Fruit fly (Drosophila melanogaster) whole organism, adult: ENCODE data around the gene RabX4.

Experiments used
- CG11617 ChIP-seq: fragments of 200-800 bp; sonication (Bioruptor generic); optimal IDR thresholded peaks from 2 replicates; lab custom pipeline; 2017; ENCODE audit warnings: mild to moderate bottlenecking, missing biosample characterization, missing genetic modification reagents, missing genetic modification characterization
- CG12768 ChIP-seq: fragments of 200-800 bp; sonication (Bioruptor generic); optimal IDR thresholded peaks from 2 replicates; lab custom pipeline; 2017; ENCODE audit warnings: missing biosample characterization, missing genetic modification characterization, mild to moderate bottlenecking, moderate library complexity, missing genetic modification reagents
- CG14711 ChIP-seq: fragments of 200-800 bp; sonication (Bioruptor generic); optimal IDR thresholded peaks from 2 replicates; lab custom pipeline; 2018; ENCODE audit warnings: missing biosample characterization, mild to moderate bottlenecking, missing genetic modification characterization, moderate library complexity
- CG1620 ChIP-seq: fragments of 200-800 bp; sonication (Bioruptor generic); optimal IDR thresholded peaks from 2 replicates; lab custom pipeline; 2016; ENCODE audit warnings: missing biosample characterization, missing genetic modification characterization
- CG33017 ChIP-seq: fragments of 200-800 bp; sonication (Bioruptor generic); optimal IDR thresholded peaks from 2 replicates; lab custom pipeline; 2018; ENCODE audit warnings: missing biosample characterization, mild to moderate bottlenecking, missing genetic modification characterization, moderate library complexity
- CG5204 ChIP-seq: fragments of 200-800 bp; sonication (Bioruptor generic); optimal IDR thresholded peaks from 2 replicates; lab custom pipeline; 2016; ENCODE audit warnings: missing biosample characterization, missing genetic modification characterization
- CG7045 ChIP-seq: fragments of 200-800 bp; sonication (Bioruptor generic); optimal IDR thresholded peaks from 2 replicates; lab custom pipeline; 2017; ENCODE audit warnings: missing biosample characterization, mild to moderate bottlenecking, missing genetic modification characterization
- CG7101 ChIP-seq: fragments of 200-800 bp; sonication (Bioruptor generic); optimal IDR thresholded peaks from 2 replicates; lab custom pipeline; 2018; ENCODE audit warnings: missing biosample characterization, mild to moderate bottlenecking, missing genetic modification characterization, moderate library complexity
- Clk ChIP-seq: fragments of 200-800 bp; sonication (Bioruptor generic); optimal IDR thresholded peaks from 2 replicates; lab custom pipeline; 2017; ENCODE audit warnings: missing biosample characterization, missing genetic modification characterization
- Crg-1 ChIP-seq: fragments of 200-800 bp; sonication (Bioruptor generic); optimal IDR thresholded peaks from 2 replicates; lab custom pipeline; 2016; ENCODE audit warnings: missing biosample characterization, missing genetic modification characterization
- Hr96 ChIP-seq: fragments of 200-800 bp; sonication (Bioruptor generic); optimal IDR thresholded peaks from 2 replicates; lab custom pipeline; 2016; ENCODE audit warnings: missing biosample characterization, missing genetic modification characterization
- Mnt ChIP-seq: fragments of 200-800 bp; sonication (Bioruptor generic); optimal IDR thresholded peaks from 2 replicates; lab custom pipeline; 2016; ENCODE audit warnings: missing biosample characterization, mild to moderate bottlenecking, missing genetic modification characterization
- bab1 ChIP-seq: fragments of 200-800 bp; sonication (Bioruptor generic); optimal IDR thresholded peaks from 3 replicates; lab custom pipeline; 2019; ENCODE audit warnings: missing biosample characterization, mild to moderate bottlenecking, missing genetic modification characterization, moderate library complexity
- cic ChIP-seq: fragments of 200-800 bp; sonication (Bioruptor generic); optimal IDR thresholded peaks from 2 replicates; lab custom pipeline; 2017; ENCODE audit warnings: missing biosample characterization, mild to moderate bottlenecking, missing genetic modification characterization, moderate library complexity
- cnc ChIP-seq, 2 experiments: fragments of >200 bp; optimal IDR thresholded peaks; 2 replicates each; lab custom pipeline; 2017
- kay ChIP-seq: fragments of 200-800 bp; sonication (Bioruptor generic); peaks from one replicate; lab custom pipeline; 2016; ENCODE audit warnings: missing biosample characterization, missing genetic modification characterization, borderline replicate concordance
- ovo ChIP-seq: fragments of 200-800 bp; sonication (Bioruptor generic); optimal IDR thresholded peaks from 2 replicates; lab custom pipeline; 2016; ENCODE audit warnings: missing biosample characterization, missing genetic modification characterization
- pad ChIP-seq: fragments of 200-800 bp; sonication (Bioruptor generic); optimal IDR thresholded peaks from 3 replicates; lab custom pipeline; 2017; ENCODE audit warnings: missing biosample characterization, missing genetic modification characterization, mild to moderate bottlenecking, moderate library complexity, missing genetic modification reagents
- tj ChIP-seq: fragments of 200-800 bp; sonication (Bioruptor generic); optimal IDR thresholded peaks from 3 replicates; lab custom pipeline; 2017; ENCODE audit warnings: missing biosample characterization, mild to moderate bottlenecking, missing genetic modification characterization, moderate library complexity
- toe ChIP-seq: fragments of 200-800 bp; sonication (Bioruptor generic); optimal IDR thresholded peaks from 2 replicates; lab custom pipeline; 2016; ENCODE audit warnings: missing biosample characterization, missing genetic modification characterization

The RabX4 gene

DNA sequence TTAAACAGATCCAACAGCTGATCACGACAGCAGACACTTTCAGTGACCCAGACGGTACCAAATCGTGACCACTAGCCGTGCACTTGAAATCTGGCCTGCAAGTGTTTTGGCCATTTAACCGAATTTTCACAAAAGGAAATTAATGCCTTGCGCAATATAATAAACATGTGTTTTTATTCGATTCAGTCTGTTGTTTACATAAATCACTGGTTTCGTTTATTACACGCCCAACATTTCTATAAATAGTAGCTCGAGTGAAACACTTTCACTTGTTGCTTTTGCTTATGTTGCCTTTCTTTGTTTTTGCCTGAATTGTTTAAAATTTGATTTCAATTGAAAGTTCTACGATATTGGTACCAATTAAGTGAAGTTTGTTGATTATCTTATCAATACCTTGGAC, 15.8 kb downstream of the RabX4 start:
- TF ChIP-seq CG5204, result no peak
- no peak for TF ChIP-seq cic
- TF ChIP-seq Clk (GFP tag; lab: Kevin White, UChicago), result no peak
- no peak for TF ChIP-seq Hr96
- no peak for TF ChIP-seq bab1
- no peak for TF ChIP-seq CG12768 (GFP tag; lab: Kevin White, UChicago)
- TF ChIP-seq CG1620 (GFP tag; lab: Kevin White, UChicago), result no peak
- no peak for TF ChIP-seq Crg-1 (GFP tag; lab: Kevin White, UChicago)
- no peak for TF ChIP-seq kay
- TF ChIP-seq pad (GFP tag; lab: Kevin White, UChicago), result no peak

DNA sequence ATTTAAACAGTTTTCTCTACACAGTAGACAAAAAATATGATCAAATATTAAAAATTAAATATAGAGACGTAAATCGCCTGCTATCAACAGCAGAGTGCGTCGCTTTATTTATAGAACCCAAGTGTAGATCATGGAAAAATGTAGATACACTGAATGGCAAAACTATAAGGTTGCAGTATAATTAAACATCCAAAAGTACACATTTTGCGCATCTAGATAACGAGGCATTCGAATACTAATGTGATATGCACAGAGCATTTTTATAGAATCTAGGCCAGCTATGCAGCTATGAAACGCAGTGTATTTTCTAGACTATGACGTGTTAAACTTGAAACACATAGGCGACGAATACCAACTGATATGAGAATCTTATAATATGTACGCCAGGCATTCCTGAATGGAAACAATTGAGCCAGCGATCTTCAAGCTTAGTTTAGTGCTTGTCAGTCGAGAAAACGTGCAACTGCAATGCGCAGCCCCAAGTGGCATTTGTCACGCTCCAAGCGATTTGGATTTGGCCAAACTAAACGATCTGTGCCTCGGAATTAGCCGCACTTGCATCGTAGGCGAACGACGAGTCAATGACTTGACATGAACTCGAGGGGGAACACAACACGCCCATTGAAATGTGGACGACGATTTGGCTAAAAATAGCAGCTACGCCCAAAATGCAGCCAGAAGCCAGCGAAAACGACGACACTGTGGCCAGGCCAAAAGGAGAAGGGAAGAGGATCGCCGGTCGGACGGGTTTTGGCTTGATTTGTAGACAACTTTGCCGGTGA, 17.2 kb downstream of the RabX4 start:
- TF ChIP-seq Mnt (peak; percentile 64), CG5204 (peak; percentile 81), CG7101 (tag; lab: Kevin White, UChicago) (peak; percentile 96), CG14711 (tag; lab: Kevin White, UChicago) (peak; percentile 88), toe (GFP tag; lab: Kevin White, UChicago) (peak; percentile 48), CG1620 (GFP tag; lab: Kevin White, UChicago) (peak; percentile 9), pad (GFP tag; lab: Kevin White, UChicago) (peak; percentile 70), Hr96 (peak; percentile 80), cnc (optimal IDR thresholded peaks at IDR 0.05; lab: Kevin White, UChicago) (no peak), CG11617 (GFP tag; lab: Kevin White, UChicago) (peak; percentile 76), CG33017 (tag; lab: Kevin White, UChicago) (peak; percentile 97), Clk (GFP tag; lab: Kevin White, UChicago) (peak; percentile 67), CG7045 (GFP tag; lab: Kevin White, UChicago) (peak; percentile 91), ovo (no peak), tj (GFP tag; lab: Kevin White, UChicago) (peak; percentile 23), kay (peak; percentile 94), CG12768 (GFP tag; lab: Kevin White, UChicago) (peak; percentile 95), Crg-1 (GFP tag; lab: Kevin White, UChicago) (peak; percentile 78), bab1 (peak; percentile 79), cic (peak; percentile 56)

DNA sequence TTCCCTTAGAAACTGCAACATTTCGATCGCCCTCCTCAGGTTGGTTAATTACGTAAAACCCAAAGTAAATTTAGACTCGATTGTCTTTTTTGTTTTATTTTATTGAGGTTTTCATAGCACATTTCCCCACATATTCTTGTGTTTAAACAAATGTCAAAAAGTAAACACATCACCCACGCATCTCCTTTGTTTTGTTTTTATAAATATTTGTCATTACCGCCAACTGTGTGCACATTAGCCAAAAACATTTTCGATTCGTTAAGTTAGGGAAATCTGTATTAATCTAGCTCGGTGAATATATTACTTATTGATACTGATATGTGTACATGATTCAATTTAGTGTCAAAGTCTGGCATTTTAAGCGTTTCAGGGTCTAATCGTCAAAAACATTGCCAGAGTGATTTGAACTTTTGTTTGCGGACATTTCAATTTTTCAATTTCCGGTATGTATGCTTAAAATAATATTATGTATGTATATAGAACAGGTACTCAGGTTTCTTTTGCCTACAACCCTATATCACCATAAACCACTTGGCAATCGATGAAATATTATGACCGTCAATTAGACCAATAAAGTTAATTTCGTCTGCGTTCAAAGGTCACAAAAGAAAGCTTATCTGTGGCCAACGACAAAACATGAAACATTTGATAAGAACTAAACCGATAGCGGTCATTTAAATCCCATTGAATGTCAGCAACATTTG, 18.5 kb downstream of the RabX4 start:
- TF ChIP-seq CG14711 (tag; lab: Kevin White, UChicago) (no peak), bab1 (no peak), CG5204 (no peak), Mnt (no peak), toe (GFP tag; lab: Kevin White, UChicago) (no peak), cnc (optimal IDR thresholded peaks at IDR 0.05; lab: Kevin White, UChicago) (no peak), CG12768 (GFP tag; lab: Kevin White, UChicago) (no peak), CG1620 (GFP tag; lab: Kevin White, UChicago) (no peak), CG11617 (GFP tag; lab: Kevin White, UChicago) (no peak), Hr96 (no peak), Clk (GFP tag; lab: Kevin White, UChicago) (no peak), kay (peak; percentile 81), CG33017 (tag; lab: Kevin White, UChicago) (peak; percentile 5), Crg-1 (GFP tag; lab: Kevin White, UChicago) (no peak), CG7101 (tag; lab: Kevin White, UChicago) (no peak), tj (GFP tag; lab: Kevin White, UChicago) (no peak), CG7045 (GFP tag; lab: Kevin White, UChicago) (no peak)

dm6 chr3R:24807321-24807720, 20.9 kb downstream of the RabX4 start, which contains the start of gene CG6980:
CG6980 (plus strand) TSS chr3R:24807621.
- TF ChIP-seq Crg-1 (GFP tag; lab: Kevin White, UChicago), result no peak

- TF ChIP-seq kay (peak; percentile 15), CG11617 (GFP tag; lab: Kevin White, UChicago) (no peak), bab1 (peak; percentile 33)
Observed at dm6 chr3R:24805048-24805447, 23.2 kb downstream of the RabX4 start, which contains the start of gene polybromo. polybromo (minus strand) TSS chr3R:24805259.

DNA sequence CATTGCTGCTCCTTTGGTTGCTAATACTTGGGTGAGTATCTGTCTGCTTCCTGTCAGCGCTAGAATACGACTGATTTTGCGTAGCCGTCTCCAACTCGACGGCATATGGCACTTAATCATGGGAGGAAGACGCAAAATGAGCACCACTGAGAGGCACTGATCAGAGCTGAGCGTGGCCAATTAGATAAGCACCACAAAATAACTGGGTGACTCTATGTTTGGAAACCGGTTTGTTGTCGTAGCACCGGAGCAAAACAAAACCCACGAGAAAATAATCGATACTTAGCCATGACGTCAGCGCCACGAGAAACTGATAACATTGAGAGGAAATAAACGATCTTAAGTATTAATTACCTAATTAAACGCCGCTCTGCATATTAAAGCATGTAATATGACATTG, 28.7 kb downstream of the RabX4 start, which contains the start of gene Ude:
Ude (minus strand) TSS at position 166 of the 400 bp plus-strand sequence.
- TF ChIP-seq CG11617 (GFP tag; lab: Kevin White, UChicago) (no peak), kay (no peak), Mnt (peak; percentile 14), tj (GFP tag; lab: Kevin White, UChicago) (no peak)

- TF ChIP-seq CG33017 (tag; lab: Kevin White, UChicago) (peak; percentile 5), CG7045 (GFP tag; lab: Kevin White, UChicago) (no peak), CG7101 (tag; lab: Kevin White, UChicago) (peak; percentile 36)
Observed at dm6 chr3R:24798595-24798994, 29.6 kb downstream of the RabX4 start.
